Fruit fly (Drosophila melanogaster) whole organism: ENCODE measurements around the gene CG2931.

ENCODE experiments used
- CG8478 ChIP-seq: fragments of >200 bp; optimal IDR thresholded peaks from 2 replicates; lab custom pipeline; 2018; ENCODE audit warnings: inconsistent platforms
- Dll ChIP-seq: fragments of >200 bp; optimal IDR thresholded peaks from 2 replicates; lab custom pipeline; 2017
- EcR ChIP-seq, 2 experiments: fragments of >200 bp; optimal IDR thresholded peaks; 2 replicates each; lab custom pipeline; 2017; ENCODE audit warnings: missing biosample characterization in 2 of 2, missing genetic modification characterization in 2 of 2, missing genetic modification reagents in 2 of 2
- pan ChIP-seq: fragments of >200 bp; optimal IDR thresholded peaks from 2 replicates; lab custom pipeline; 2017
- psq ChIP-seq: fragments of >200 bp; optimal IDR thresholded peaks from 2 replicates; lab custom pipeline; 2017
- usp ChIP-seq: fragments of >200 bp; optimal IDR thresholded peaks from 2 replicates; lab custom pipeline; 2017; ENCODE audit warnings: missing biosample characterization, missing genetic modification characterization, mixed read lengths

CG2931 gene

DNA sequence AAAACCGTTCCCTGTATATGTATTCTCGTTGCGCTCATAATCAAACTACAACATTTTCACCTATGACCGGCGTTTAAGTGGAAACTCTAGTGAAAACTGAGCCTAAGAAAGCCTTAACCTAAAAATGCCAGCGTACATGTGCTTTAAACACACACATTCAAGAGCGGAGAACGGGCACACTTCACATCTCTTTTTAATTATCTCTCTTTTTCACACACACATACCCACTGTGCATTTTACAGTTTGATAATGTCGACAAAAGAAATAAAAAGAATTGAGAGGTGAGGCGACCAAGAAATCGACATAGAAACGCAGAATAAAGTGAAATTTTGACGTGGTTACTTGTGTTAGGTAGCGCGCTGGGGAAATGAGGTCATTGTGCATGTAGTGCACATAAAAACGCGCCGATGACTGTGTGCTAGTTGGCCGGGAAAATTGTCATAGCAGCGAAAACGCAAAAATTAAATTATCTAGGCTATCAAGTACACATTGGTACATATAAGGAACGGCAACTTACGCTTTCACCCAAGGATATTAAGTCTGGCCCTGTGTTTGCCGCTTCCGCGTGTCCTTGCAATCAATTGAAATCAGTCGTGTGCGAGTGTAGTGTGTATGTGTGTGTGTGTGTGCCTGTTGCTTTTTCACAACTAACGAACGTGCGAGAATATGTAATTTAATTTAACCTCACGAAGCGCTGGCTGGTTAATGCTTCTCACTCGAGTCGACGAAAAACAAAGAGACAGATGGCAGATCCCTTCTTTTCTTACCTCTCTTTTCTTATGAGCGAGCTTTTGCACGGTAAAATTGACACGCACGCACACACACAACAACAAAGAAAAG is 31.3 kb upstream of the CG2931 start:
- no peak for TF ChIP-seq psq (lab: Kevin White, UChicago)
- TF ChIP-seq EcR (GFP tag; optimal IDR thresholded peaks at IDR 0.05; lab: Kevin White, UChicago): peak in 1 of 2 experiments; percentile 15
- TF ChIP-seq Dll (lab: Kevin White, UChicago): no peak

DNA sequence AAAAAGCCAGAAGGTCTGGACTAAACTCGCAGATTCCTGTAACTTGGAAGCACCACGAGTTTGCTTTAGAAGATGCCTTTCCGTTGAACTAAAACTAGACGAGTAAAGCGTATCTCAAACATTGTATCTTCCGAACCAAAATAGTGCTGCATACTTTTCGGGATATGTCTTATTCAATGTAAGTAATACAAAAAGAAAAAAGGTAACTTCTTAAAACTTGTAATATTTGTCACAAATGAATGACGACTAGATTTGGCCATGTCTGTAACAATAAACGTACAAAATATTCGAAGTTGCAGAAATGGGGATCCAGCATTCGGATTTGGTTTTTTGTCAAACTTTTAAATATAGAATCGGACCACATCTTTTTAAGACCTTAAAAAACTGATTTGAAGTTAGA is 26.5 kb upstream of the CG2931 start:
- TF ChIP-seq pan (lab: Kevin White, UChicago) (no peak), usp (GFP tag; lab: Kevin White, UChicago) (no peak), CG8478 (lab: Kevin White, UChicago) (no peak), EcR (GFP tag; optimal IDR thresholded peaks at IDR 0.05; lab: Kevin White, UChicago) (no peak), psq (lab: Kevin White, UChicago) (no peak), Dll (lab: Kevin White, UChicago) (no peak)

DNA sequence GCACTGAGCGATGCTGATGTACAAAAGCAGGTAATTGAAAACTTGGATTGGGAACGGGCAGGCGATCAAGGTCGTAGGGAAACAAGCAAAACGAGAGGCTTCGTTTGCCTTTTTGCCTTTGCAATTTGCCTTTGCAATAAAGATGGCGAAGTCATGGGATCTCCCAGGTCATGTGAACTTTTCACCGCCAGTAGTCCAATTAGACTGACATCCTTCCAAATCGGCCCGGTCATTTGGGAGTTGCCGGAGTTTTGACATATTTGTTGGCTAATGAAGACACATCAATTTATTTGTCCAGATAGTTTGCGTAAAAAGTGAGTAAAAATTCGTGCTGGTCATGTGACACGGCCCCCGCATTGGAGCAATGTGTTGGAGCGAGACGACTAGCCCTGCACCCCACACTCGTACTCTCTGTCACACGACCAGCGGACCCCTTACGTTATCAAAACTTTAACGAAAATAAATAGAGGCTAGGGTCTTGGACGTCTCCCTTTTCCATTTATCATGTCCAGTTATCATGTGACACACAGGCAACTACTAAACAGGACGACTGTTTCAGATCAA is 23.7 kb upstream of the CG2931 start:
- TF ChIP-seq CG8478 (lab: Kevin White, UChicago) (peak; percentile 49), psq (lab: Kevin White, UChicago) (no peak)

DNA sequence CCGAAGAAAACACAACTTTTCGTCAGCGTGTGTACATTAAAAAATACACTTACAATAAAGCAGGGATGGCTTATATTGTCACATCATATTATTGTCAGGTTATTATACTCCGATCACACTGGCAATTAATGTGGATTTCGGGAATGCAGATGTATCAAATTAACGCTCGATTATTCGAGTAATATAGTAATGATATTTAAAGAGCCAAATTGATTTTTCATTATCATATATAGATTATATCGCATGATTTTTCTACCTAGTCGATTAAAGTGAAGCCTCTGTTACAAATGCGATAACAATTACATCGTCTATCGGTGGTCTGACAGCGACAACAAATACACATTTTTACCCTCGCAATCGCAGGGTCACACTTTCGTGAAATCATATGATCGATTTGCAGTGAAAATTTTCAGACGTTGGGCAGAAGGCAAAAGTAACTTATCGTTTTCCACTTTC is 23.0 kb upstream of the CG2931 start, which contains the start of the genes noi and Vha26:
noi (minus strand) TSS at position 62 of the 456 bp plus-strand sequence.
Vha26 (plus strand) TSS at position 366 of the 456 bp plus-strand sequence.
- TF ChIP-seq Dll (lab: Kevin White, UChicago) (no peak), EcR (GFP tag; optimal IDR thresholded peaks at IDR 0.05; lab: Kevin White, UChicago) (no peak), CG8478 (lab: Kevin White, UChicago) (no peak)

DNA sequence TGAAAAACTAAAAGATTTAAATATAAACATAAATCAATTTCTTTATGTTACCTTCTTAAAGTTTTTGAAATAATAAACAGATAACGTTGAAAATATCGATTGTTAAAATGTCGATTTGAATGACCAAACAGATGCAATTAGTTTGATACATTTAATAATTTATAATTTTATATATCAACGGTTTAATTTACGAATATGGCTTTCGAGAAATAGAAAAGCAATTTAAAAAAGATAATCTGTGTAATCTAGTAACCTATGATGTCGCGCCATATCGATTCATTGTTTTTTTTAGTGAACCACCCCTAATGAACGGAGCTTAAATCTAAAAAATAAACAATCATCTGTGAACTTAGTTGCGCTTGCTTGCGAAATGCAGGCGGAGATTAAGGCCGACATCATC is 20.2 kb upstream of the CG2931 start, which contains the start of gene PolZ2:
PolZ2 (plus strand) TSS at position 301 of the 400 bp plus-strand sequence.
- TF ChIP-seq CG8478 (lab: Kevin White, UChicago) (no peak), usp (GFP tag; lab: Kevin White, UChicago) (no peak), pan (lab: Kevin White, UChicago) (no peak), psq (lab: Kevin White, UChicago) (no peak), EcR (GFP tag; optimal IDR thresholded peaks at IDR 0.05; lab: Kevin White, UChicago) (no peak), Dll (lab: Kevin White, UChicago) (no peak)

DNA sequence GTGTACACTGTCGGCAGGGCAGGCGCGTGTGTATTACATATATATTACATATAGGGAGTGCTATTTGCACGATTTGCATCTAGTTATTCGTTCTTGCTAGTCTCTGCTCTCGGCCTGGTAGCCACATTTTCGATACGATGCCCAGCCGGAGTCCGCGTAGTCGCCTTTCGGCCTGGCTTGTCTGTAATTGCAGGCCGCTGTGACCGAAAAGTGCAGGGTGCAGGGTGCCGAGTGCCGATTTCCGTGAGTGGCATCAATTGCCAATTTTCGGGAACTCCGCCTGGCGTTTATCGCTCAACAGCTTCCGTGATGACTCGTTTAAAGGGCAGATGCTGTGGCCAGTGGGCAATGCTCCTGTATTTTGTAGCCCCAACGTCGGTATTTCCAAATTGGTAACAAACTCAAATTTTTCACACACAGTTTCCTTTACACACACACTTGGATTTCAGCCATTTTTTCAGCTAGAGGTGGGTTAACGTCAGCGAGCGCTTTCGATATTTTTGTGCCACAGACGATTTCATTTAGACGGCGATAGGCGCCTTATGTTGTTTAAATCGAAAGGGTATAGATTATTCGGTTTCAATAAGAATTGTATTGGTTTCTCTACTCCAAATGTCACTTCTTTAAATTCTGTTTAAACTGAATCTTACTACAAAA is 19.6 kb upstream of the CG2931 start, which contains the start of gene CG2926:
CG2926 (minus strand) TSS at position 518 of the 657 bp plus-strand sequence.
- no peak for TF ChIP-seq psq (lab: Kevin White, UChicago)
- TF ChIP-seq pan (lab: Kevin White, UChicago): no peak
- no peak for TF ChIP-seq usp (GFP tag; lab: Kevin White, UChicago)
- no peak for TF ChIP-seq CG8478 (lab: Kevin White, UChicago)
- no peak for TF ChIP-seq Dll (lab: Kevin White, UChicago)
- no peak for TF ChIP-seq EcR (GFP tag; optimal IDR thresholded peaks at IDR 0.05; lab: Kevin White, UChicago)

DNA sequence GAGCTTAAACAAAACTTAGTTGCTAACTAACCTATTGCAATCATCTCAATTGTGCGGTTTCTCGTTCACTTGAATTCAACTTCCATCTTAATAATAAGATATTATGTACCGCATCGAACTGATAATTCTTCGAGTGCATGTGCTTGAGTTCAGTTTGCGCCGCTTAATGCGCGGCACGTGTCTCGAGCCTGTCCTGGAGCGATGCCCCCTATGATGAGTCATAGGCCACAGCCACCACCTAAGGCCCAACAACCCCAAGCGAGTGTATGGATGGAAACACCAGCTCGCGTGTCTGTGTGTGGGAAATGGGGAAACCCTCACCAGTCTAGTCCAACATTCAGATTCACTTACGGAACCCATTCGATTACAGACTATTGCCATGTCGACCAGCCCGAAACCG is 5.5 kb upstream of the CG2931 start:
- no peak for TF ChIP-seq CG8478 (lab: Kevin White, UChicago)
- no peak for TF ChIP-seq Dll (lab: Kevin White, UChicago)
- no peak for TF ChIP-seq pan (lab: Kevin White, UChicago)
- no peak for TF ChIP-seq EcR (GFP tag; optimal IDR thresholded peaks at IDR 0.05; lab: Kevin White, UChicago)
- no peak for TF ChIP-seq psq (lab: Kevin White, UChicago)
- TF ChIP-seq usp (GFP tag; lab: Kevin White, UChicago): no peak

DNA sequence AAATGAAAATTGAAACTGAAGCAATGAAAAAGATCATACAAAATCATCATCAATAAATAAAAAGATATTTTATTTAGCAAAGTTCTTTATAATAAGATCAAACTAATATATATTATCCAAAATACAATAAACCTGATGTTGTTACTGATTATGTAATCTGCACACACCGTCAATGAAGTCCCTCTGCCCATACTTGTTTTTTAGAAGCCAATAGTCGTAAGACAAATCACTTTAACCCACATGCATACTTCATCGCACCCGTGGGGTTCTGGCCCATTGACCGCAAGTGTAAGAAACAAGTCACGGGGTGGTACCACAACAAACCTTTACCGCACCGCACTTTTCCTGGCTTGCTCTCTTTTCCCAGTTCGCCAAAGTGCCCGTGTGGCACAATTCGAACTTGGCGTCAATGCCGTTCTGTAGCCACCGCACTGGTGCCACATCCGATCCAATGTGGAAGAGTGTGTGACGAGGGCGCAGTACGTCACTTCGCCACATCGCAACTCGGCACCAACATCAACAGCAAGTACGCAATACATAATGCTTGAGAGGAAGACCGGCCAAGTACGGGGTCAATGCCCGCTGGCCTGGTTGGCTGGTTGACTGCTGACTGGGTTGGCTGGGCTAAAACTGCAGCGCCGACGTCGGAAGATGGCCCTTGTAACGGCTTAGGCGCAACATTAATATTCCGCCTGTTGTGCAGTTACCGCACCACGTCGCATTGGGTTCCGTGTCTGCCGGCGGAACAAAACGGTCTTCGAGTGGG is 4.7 kb upstream of the CG2931 start:
- no peak for TF ChIP-seq pan (lab: Kevin White, UChicago)
- TF ChIP-seq usp (GFP tag; lab: Kevin White, UChicago): no peak
- TF ChIP-seq EcR (GFP tag; optimal IDR thresholded peaks at IDR 0.05; lab: Kevin White, UChicago): peak in 1 of 2 experiments; percentile 75

DNA sequence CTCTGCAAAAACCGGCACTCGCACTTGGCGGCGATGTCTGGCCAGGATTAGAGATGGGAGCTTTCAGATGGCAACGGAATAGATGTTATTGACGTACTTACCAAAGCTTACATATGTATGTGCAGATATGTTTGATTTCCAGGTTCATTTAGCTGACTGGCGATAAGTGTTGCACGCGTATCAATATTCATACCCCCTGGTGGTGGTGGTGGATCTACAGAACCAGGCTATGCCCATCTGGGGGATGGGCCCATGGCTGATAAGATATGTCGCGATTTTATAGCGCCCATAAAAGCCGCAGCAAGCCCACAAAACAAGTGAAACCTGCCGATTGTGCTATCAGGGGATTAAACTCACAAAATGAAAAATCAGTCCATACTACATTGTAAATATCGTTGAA is 3.3 kb upstream of the CG2931 start:
- TF ChIP-seq usp (GFP tag; lab: Kevin White, UChicago) (no peak), Dll (lab: Kevin White, UChicago) (no peak), EcR (GFP tag; optimal IDR thresholded peaks at IDR 0.05; lab: Kevin White, UChicago) (no peak), pan (lab: Kevin White, UChicago) (no peak), psq (lab: Kevin White, UChicago) (no peak), CG8478 (lab: Kevin White, UChicago) (no peak)

DNA sequence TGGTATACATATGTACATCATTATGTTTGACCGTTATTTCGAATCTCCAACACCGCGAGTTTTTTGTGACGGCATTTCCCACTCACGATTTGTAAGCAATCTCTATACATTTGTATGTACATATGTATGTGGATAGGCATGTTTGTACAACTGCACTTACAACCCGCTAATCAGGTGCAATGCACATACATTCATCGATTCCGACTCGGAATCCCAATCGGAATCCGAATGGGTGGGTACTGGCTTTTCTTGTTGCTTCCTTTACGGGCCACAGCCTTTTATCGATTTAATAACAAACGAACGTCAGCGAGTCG is 3.0 kb upstream of the CG2931 start:
- TF ChIP-seq CG8478 (lab: Kevin White, UChicago) (no peak), usp (GFP tag; lab: Kevin White, UChicago) (no peak), Dll (lab: Kevin White, UChicago) (no peak), EcR (GFP tag; optimal IDR thresholded peaks at IDR 0.05; lab: Kevin White, UChicago) (no peak), psq (lab: Kevin White, UChicago) (no peak), pan (lab: Kevin White, UChicago) (no peak)
